Fruit fly (Drosophila melanogaster): Measurements from ENCODE around the gene CG42564.

dm6 chr3R:6411454-6412204 is 37.4 kb downstream of the CG42564 start:
- TF ChIP-seq Pif1A (GFP tag; optimal IDR thresholded peaks at IDR 0.05) = no peak
- no peak for TF ChIP-seq CG8301 (tag; optimal IDR thresholded peaks at IDR 0.05)
- TF ChIP-seq gl (tag; optimal IDR thresholded peaks at IDR 0.05) = no peak
- TF ChIP-seq Snoo (tag; optimal IDR thresholded peaks at IDR 0.05) = no peak
- no peak for TF ChIP-seq CG14655 (GFP tag; optimal IDR thresholded peaks at IDR 0.05)
- TF ChIP-seq CG9948 (tag; optimal IDR thresholded peaks at IDR 0.05) = no peak
- no peak for TF ChIP-seq CG32121 (GFP tag; IDR thresholded peaks at IDR 0.05)
- no peak for TF ChIP-seq CG13204 (GFP tag; optimal IDR thresholded peaks at IDR 0.05)
- TF ChIP-seq CG34367 (tag; optimal IDR thresholded peaks at IDR 0.05) = no peak
- no peak for TF ChIP-seq EcR (GFP tag; optimal IDR thresholded peaks at IDR 0.05)
- no peak for TF ChIP-seq Ets98B (GFP tag; IDR thresholded peaks at IDR 0.05)
- TF ChIP-seq CG17806 (tag; optimal IDR thresholded peaks at IDR 0.05) = no peak

Measured in whole organism, pupa.